Worm (Caenorhabditis elegans) whole organism, L4 larva: ENCODE data around the gene daam-1.

ENCODE experiments used
- F10B5.3 ChIP-seq: sonication (generic microtip); optimal IDR thresholded peaks from 2 replicates; lab custom pipeline; 2016; ENCODE audit warnings: mild to moderate bottlenecking, missing genetic modification characterization, missing compliant biosample characterization
- F49E8.2 ChIP-seq: sonication (generic microtip); optimal IDR thresholded peaks from 2 replicates; lab custom pipeline; 2016; ENCODE audit warnings: missing compliant biosample characterization, mild to moderate bottlenecking, missing genetic modification characterization, borderline replicate concordance
- T26A8.4 ChIP-seq: fragments of 200-800 bp; sonication (Bioruptor generic); IDR thresholded peaks from 2 replicates; pipeline ENCODE4 v1.3.6; 2022; ENCODE audit warnings: missing genetic modification characterization, missing compliant biosample characterization
- ZK337.2 ChIP-seq: fragments of 200-800 bp; sonication (Bioruptor generic); IDR thresholded peaks from 2 replicates; pipeline ENCODE4 v1.3.6; 2022; ENCODE audit warnings: missing genetic modification reagents, missing genetic modification characterization, missing compliant biosample characterization
- aly-2 ChIP-seq: sonication (generic microtip); optimal IDR thresholded peaks from 2 replicates; lab custom pipeline; 2018; ENCODE audit warnings: missing biosample characterization, missing genetic modification characterization
- ceh-20 ChIP-seq: fragments of 200-800 bp; sonication (Bioruptor generic); IDR thresholded peaks from 2 replicates; pipeline ENCODE4 v1.3.6; 2022; ENCODE audit warnings: missing genetic modification reagents, missing genetic modification characterization, missing compliant biosample characterization
- ceh-62 ChIP-seq: sonication (generic microtip); optimal IDR thresholded peaks from 2 replicates; lab custom pipeline; 2017; ENCODE audit warnings: missing biosample characterization, missing genetic modification characterization
- cey-2 ChIP-seq: sonication (generic microtip); optimal IDR thresholded peaks from 3 replicates; lab custom pipeline; 2017; ENCODE audit warnings: missing genetic modification characterization, mild to moderate bottlenecking, missing compliant biosample characterization, antibody characterized with exemption, borderline replicate concordance; ENCODE audit not compliant: insufficient read depth
- daf-19 ChIP-seq: fragments of 200-800 bp; sonication (Bioruptor generic); conservative IDR thresholded peaks from 2 replicates; pipeline ENCODE4 v1.3.6; 2022; ENCODE audit warnings: missing genetic modification characterization, missing compliant biosample characterization
- daf-8 ChIP-seq: fragments of 200-800 bp; sonication (Bioruptor generic); IDR thresholded peaks from 2 replicates; pipeline ENCODE4 v1.3.6; 2022; ENCODE audit warnings: missing genetic modification characterization, missing compliant biosample characterization
- dpl-1 ChIP-seq: fragments of 150-350 bp; optimal IDR thresholded peaks from 2 replicates; lab custom pipeline; 2014; ENCODE audit warnings: missing biosample characterization, missing genetic modification reagents, missing genetic modification characterization
- dve-1 ChIP-seq: sonication (generic microtip); optimal IDR thresholded peaks from 2 replicates; lab custom pipeline; 2017; ENCODE audit warnings: antibody characterized with exemption, mild to moderate bottlenecking, missing genetic modification characterization, missing compliant biosample characterization; ENCODE audit not compliant: insufficient read depth
- egl-27 ChIP-seq: sonication (generic microtip); optimal IDR thresholded peaks from 3 replicates; lab custom pipeline; 2017; ENCODE audit warnings: missing biosample characterization, missing genetic modification reagents, missing genetic modification characterization
- fos-1 ChIP-seq: fragments of 150-350 bp; optimal IDR thresholded peaks from 2 replicates; lab custom pipeline; 2014; ENCODE audit warnings: missing biosample characterization, missing genetic modification characterization
- hif-1 ChIP-seq, 2 experiments: sonication (generic microtip); optimal IDR thresholded peaks; 2 replicates each; lab custom pipeline; 2016 to 2017; ENCODE audit warnings: missing compliant biosample characterization in 2 of 2, missing genetic modification characterization in 2 of 2, missing genetic modification reagents in 2 of 2, missing genotype in 2 of 2, mild to moderate bottlenecking in 1 of 2
- hlh-11 ChIP-seq: fragments of 200-800 bp; sonication (Bioruptor generic); optimal IDR thresholded peaks from 2 replicates; lab custom pipeline; 2018; ENCODE audit warnings: mild to moderate bottlenecking, missing genetic modification characterization, missing compliant biosample characterization
- hmg-1.1 ChIP-seq: fragments of 200-800 bp; sonication (Bioruptor generic); IDR thresholded peaks from 2 replicates; pipeline ENCODE4 v1.3.6; 2022; ENCODE audit warnings: missing genetic modification reagents, missing genetic modification characterization, missing compliant biosample characterization
- lin-38 ChIP-seq: fragments of 200-800 bp; sonication (Bioruptor generic); IDR thresholded peaks from 2 replicates; pipeline ENCODE4 v1.3.6; 2022; ENCODE audit warnings: missing genetic modification reagents, missing genetic modification characterization, missing compliant biosample characterization
- lin-39 ChIP-seq: fragments of 150-350 bp; optimal IDR thresholded peaks from 2 replicates; lab custom pipeline; 2014; ENCODE audit warnings: missing biosample characterization, missing genetic modification reagents, missing genetic modification characterization
- lsy-2 ChIP-seq, 2 experiments: fragments of 150-350 bp in 1 of 2; sonication (generic microtip) in 1 of 2; optimal IDR thresholded peaks; 2 replicates each; lab custom pipeline; 2014 to 2017; ENCODE audit warnings: missing biosample characterization in 2 of 2, missing genetic modification characterization in 2 of 2
- madf-5 ChIP-seq, 2 experiments: fragments of 200-800 bp; sonication (Bioruptor generic); IDR thresholded peaks; 2 replicates each; pipeline ENCODE4 v1.3.6; 2022; ENCODE audit warnings: missing compliant biosample characterization in 2 of 2, missing genetic modification characterization in 2 of 2
- madf-9 ChIP-seq: fragments of 200-800 bp; sonication (Bioruptor generic); conservative IDR thresholded peaks from 2 replicates; pipeline ENCODE4 v1.3.6; 2022; ENCODE audit warnings: missing genetic modification reagents, missing genetic modification characterization, missing compliant biosample characterization
- mdl-1 ChIP-seq, 2 experiments: fragments of 150-350 bp in 1 of 2; sonication (generic microtip) in 1 of 2; optimal IDR thresholded peaks; 2 replicates each; lab custom pipeline; 2014 to 2017; ENCODE audit warnings: missing biosample characterization in 2 of 2, missing genetic modification characterization in 2 of 2
- mep-1 ChIP-seq: fragments of 150-350 bp; sonication (generic microtip); optimal IDR thresholded peaks from 3 replicates; lab custom pipeline; 2014; ENCODE audit warnings: missing biosample characterization, missing genetic modification characterization
- mes-2 ChIP-seq: sonication (generic microtip); optimal IDR thresholded peaks from 2 replicates; lab custom pipeline; 2016; ENCODE audit warnings: missing genotype, mild to moderate bottlenecking, missing genetic modification characterization, missing compliant biosample characterization; ENCODE audit not compliant: poor library complexity, severe bottlenecking
- mxl-2 ChIP-seq: fragments of 200-800 bp; sonication (Bioruptor generic); conservative IDR thresholded peaks from 2 replicates; pipeline ENCODE4 v1.3.6; 2022; ENCODE audit warnings: missing genetic modification reagents, missing genetic modification characterization, missing compliant biosample characterization
- nhr-10 ChIP-seq: fragments of 150-350 bp; optimal IDR thresholded peaks from 2 replicates; lab custom pipeline; 2014; ENCODE audit warnings: missing biosample characterization, missing genetic modification characterization
- nhr-111 ChIP-seq: fragments of 200-800 bp; sonication (Bioruptor generic); optimal IDR thresholded peaks from 2 replicates; lab custom pipeline; 2018; ENCODE audit warnings: mild to moderate bottlenecking, missing genetic modification characterization, missing compliant biosample characterization
- nhr-42 ChIP-seq: fragments of 200-800 bp; sonication (Bioruptor generic); IDR thresholded peaks from 2 replicates; pipeline ENCODE4 v1.3.6; 2022; ENCODE audit warnings: missing genetic modification characterization, missing compliant biosample characterization
- nhr-77 ChIP-seq: fragments of 150-350 bp; optimal IDR thresholded peaks from 2 replicates; lab custom pipeline; 2014; ENCODE audit warnings: missing biosample characterization, missing genetic modification characterization
- pha-4 ChIP-seq, 2 experiments: fragments of 150-350 bp in 1 of 2; fragments of 200-800 bp in 1 of 2; sonication (Bioruptor generic) in 1 of 2; IDR thresholded peaks in 1 of 2; optimal IDR thresholded peaks in 1 of 2; 2 replicates each; pipeline versions ENCODE4 v1.3.6 to Lab custom; 2014 to 2022; ENCODE audit warnings: missing genetic modification characterization in 2 of 2, missing genetic modification reagents in 2 of 2, missing biosample characterization in 1 of 2, missing compliant biosample characterization in 1 of 2
- php-3 ChIP-seq: fragments of 200-800 bp; sonication (Bioruptor generic); IDR thresholded peaks from 2 replicates; pipeline ENCODE4 v1.3.6; 2022; ENCODE audit warnings: missing genetic modification reagents, missing genetic modification characterization, missing compliant biosample characterization
- saeg-2 ChIP-seq: fragments of 200-800 bp; sonication (Bioruptor generic); IDR thresholded peaks from 2 replicates; pipeline ENCODE4 v1.3.6; 2022; ENCODE audit warnings: missing genetic modification reagents, missing genetic modification characterization, missing compliant biosample characterization
- set-16 ChIP-seq: fragments of 200-800 bp; sonication (Bioruptor generic); IDR thresholded peaks from 2 replicates; pipeline ENCODE4 v1.3.6; 2022; ENCODE audit warnings: missing genetic modification reagents, missing genetic modification characterization, missing compliant biosample characterization
- skn-1 ChIP-seq: fragments of 150-350 bp; optimal IDR thresholded peaks from 2 replicates; lab custom pipeline; 2014; ENCODE audit warnings: missing biosample characterization, missing genetic modification characterization
- snpc-4 ChIP-seq: fragments of 150-350 bp; optimal IDR thresholded peaks from 2 replicates; lab custom pipeline; 2014; ENCODE audit warnings: missing biosample characterization, missing genetic modification characterization
- spr-1 ChIP-seq: sonication (generic microtip); optimal IDR thresholded peaks from 2 replicates; lab custom pipeline; 2016; ENCODE audit warnings: mild to moderate bottlenecking, missing genetic modification characterization, missing compliant biosample characterization
- tra-1 ChIP-seq: fragments of 200-800 bp; sonication (Bioruptor generic); IDR thresholded peaks from 2 replicates; pipeline ENCODE4 v1.3.6; 2022; ENCODE audit warnings: missing genetic modification reagents, missing genetic modification characterization, missing compliant biosample characterization
- vab-7 ChIP-seq: fragments of 200-800 bp; sonication (Bioruptor generic); IDR thresholded peaks from 2 replicates; pipeline ENCODE4 v1.3.6; 2022; ENCODE audit warnings: missing genetic modification reagents, missing genetic modification characterization, missing compliant biosample characterization
- zfp-2 ChIP-seq: sonication (generic microtip); optimal IDR thresholded peaks from 2 replicates; lab custom pipeline; 2016; ENCODE audit warnings: mild to moderate bottlenecking, missing genetic modification characterization, missing compliant biosample characterization
- zfp-3 ChIP-seq: fragments of 200-800 bp; sonication (Bioruptor generic); conservative IDR thresholded peaks from 2 replicates; pipeline ENCODE4 v1.3.6; 2022; ENCODE audit warnings: missing genetic modification reagents, missing genetic modification characterization, missing compliant biosample characterization
- zip-2 ChIP-seq: fragments of 150-350 bp; optimal IDR thresholded peaks from 2 replicates; lab custom pipeline; 2014; ENCODE audit warnings: missing biosample characterization, missing genetic modification characterization
- ztf-7 ChIP-seq: fragments of 150-350 bp; optimal IDR thresholded peaks from 2 replicates; lab custom pipeline; 2014; ENCODE audit warnings: missing biosample characterization, missing genetic modification characterization

Gene daam-1

DNA sequence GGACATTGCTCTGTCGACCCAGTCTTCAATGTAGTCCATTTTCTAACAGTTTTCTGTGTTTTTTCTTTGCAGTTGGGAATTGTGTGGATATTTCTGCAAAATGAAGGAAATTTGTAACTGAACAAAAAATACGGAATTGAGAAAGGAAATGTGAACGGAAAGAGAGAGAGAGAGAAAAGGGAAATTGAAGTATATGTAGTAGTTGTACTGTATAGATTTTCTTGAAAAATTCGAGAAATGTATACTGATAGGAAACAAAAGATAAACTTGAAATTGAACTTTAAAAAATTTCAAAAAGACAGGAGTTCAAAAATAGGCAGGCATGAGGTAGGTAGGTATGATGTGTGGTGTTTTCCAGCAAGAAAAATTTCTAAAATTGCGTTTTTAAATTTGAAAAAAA, at the start of gene daam-1:
Gene daam-1 (minus strand): TSS at position 101 of the 400 bp plus-strand sequence.
- TF ChIP-seq nhr-42, result no peak
- no peak for TF ChIP-seq ZK337.2 (GFP tag; lab: Robert Waterston, UW)
- no peak for TF ChIP-seq madf-9 (GFP tag; lab: Robert Waterston, UW)
- TF ChIP-seq php-3 (GFP tag; lab: Robert Waterston, UW), result no peak
- TF ChIP-seq nhr-77 (tag; lab: Kevin White, UChicago), result no peak
- no peak for TF ChIP-seq cey-2
- no peak for TF ChIP-seq zfp-3 (GFP tag; lab: Robert Waterston, UW)
- no peak for TF ChIP-seq F10B5.3
- no peak for TF ChIP-seq T26A8.4 (GFP tag; lab: Robert Waterston, UW)
- no peak for TF ChIP-seq lin-39
- TF ChIP-seq zfp-2, result no peak
- TF ChIP-seq nhr-111 (GFP tag; lab: Kevin White, UChicago), result no peak
- no peak for TF ChIP-seq mep-1 (tag; lab: Kevin White, UChicago)
- TF ChIP-seq ceh-62 (tag; lab: Kevin White, UChicago), result no peak
- no peak for TF ChIP-seq ztf-7 (tag; lab: Kevin White, UChicago)
- TF ChIP-seq hmg-1.1, result no peak
- no peak for TF ChIP-seq snpc-4 (tag; lab: Kevin White, UChicago)

DNA sequence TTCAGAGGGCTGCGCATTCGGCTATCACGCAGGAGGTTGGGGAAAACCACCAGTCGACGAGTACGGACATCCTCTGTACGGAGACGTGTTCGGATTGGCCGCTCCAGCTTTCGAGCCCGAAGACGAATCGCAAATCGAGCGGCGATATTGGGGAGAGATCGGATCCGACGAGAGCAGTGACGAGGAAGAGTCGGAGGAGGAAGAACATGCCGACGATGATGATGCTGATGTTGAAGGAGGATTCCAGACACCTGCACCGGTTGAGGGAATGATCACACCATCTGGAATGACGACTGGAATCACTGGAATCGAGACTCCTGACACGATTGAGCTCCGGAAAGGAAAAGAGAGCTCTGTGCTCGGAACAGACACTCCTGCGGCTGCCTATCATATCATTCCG, 46.6 kb upstream of the daam-1 start:
- no peak for TF ChIP-seq hif-1 (tag; optimal IDR thresholded peaks at IDR 0.05; lab: Kevin White, UChicago)
- TF ChIP-seq nhr-42, result 0 out of 2 replicates have a peak, but pooled peaks have one; percentile 26
- peak; percentile 65 for TF ChIP-seq set-16 (GFP tag; lab: Robert Waterston, UW)
- no peak for TF ChIP-seq mdl-1 (tag; optimal IDR thresholded peaks at IDR 0.05; lab: Kevin White, UChicago)

DNA sequence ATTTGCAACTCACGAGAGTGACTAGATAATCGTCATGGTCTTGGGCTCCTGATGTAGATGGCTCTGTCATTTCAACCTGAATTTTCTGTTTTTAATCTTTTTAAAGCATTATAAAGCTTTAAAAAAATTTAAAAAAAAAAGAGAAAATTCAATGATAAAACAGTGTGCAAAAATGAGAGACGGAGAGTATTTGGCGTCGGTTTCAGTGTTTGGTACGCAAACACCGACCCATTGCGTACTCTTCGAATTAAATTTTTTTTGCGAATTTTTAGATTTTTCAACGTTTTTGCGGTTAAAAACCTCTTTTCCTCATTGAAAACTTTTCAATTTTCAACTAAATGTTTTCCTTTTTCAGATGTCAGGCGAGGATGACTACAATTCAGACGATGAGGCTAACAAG, 44.2 kb upstream of the daam-1 start, which contains the start of the genes W03F9.2 and sftb-2:
Gene W03F9.2 (minus strand): TSS at position 153 of the 400 bp plus-strand sequence.
Gene sftb-2 (plus strand): TSS at position 356 of the 400 bp plus-strand sequence.
- TF ChIP-seq F10B5.3 (no peak), ceh-62 (tag; lab: Kevin White, UChicago) (no peak), lsy-2 (tag; optimal IDR thresholded peaks at IDR 0.05; lab: Kevin White, UChicago) (peak in 1 of 2 experiments; percentile 59), pha-4 (GFP tag; IDR thresholded peaks at IDR 0.05; lab: Robert Waterston, UW) (no peak), pha-4 (tag; optimal IDR thresholded peaks at IDR 0.05; lab: Kevin White, UChicago) (no peak), mes-2 (tag; lab: Kevin White, UChicago) (peak; percentile 54), lin-38 (GFP tag; lab: Robert Waterston, UW) (peak; percentile 35; the same call in 1 of the 2 replicates), dpl-1 (GFP tag; lab: Kevin White, UChicago) (peak; percentile 39), madf-5 (GFP tag; IDR thresholded peaks at IDR 0.05; lab: Robert Waterston, UW) (no peak), vab-7 (no peak), set-16 (GFP tag; lab: Robert Waterston, UW) (no peak), dve-1 (tag; lab: Kevin White, UChicago) (peak; percentile 59), mep-1 (tag; lab: Kevin White, UChicago) (peak; percentile 15)

DNA sequence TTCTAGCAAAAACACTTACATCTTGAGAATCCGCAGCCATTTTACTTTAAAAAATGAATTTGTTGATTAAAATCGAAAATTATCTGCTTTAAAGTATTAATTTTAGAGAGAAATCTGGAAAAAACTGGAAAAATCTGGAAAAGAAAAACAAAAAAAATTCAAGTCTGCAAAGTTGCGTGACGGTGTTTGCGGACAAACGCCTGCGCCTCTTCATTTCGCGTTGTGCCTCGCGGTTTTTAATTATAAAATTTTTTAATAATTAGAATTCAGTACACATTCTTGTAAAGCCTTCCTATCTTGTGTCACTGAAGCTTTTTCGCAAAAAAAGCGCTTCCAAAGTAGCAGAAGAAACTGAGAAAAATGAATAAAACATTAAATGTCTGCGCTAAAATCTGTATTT, 43.0 kb upstream of the daam-1 start, which contains the start of gene W03F9.1:
Gene W03F9.1 (minus strand): TSS at position 109 of the 400 bp plus-strand sequence.
- TF ChIP-seq F49E8.2 (tag; lab: Kevin White, UChicago) (peak; percentile 58), ceh-20 (no peak), hif-1 (tag; optimal IDR thresholded peaks at IDR 0.05; lab: Kevin White, UChicago) (peak in 1 of 2 experiments; percentile 18), saeg-2 (GFP tag; lab: Robert Waterston, UW) (no peak), daf-19 (no peak), zip-2 (tag; lab: Kevin White, UChicago) (peak; percentile 30), spr-1 (tag; lab: Kevin White, UChicago) (peak; percentile 35), skn-1 (tag; lab: Kevin White, UChicago) (no peak), hmg-1.1 (peak; percentile 65), daf-8 (GFP tag; lab: Robert Waterston, UW) (no peak), nhr-10 (no peak), ZK337.2 (GFP tag; lab: Robert Waterston, UW) (no peak), tra-1 (GFP tag; lab: Robert Waterston, UW) (no peak), lsy-2 (tag; optimal IDR thresholded peaks at IDR 0.05; lab: Kevin White, UChicago) (peak in 1 of 2 experiments; percentile 71), aly-2 (tag; lab: Kevin White, UChicago) (no peak), lin-38 (GFP tag; lab: Robert Waterston, UW) (peak; percentile 68), F10B5.3 (peak; percentile 45), T26A8.4 (GFP tag; lab: Robert Waterston, UW) (peak; percentile 58), fos-1 (tag; lab: Kevin White, UChicago) (no peak), ztf-7 (tag; lab: Kevin White, UChicago) (peak; percentile 26), egl-27 (tag; lab: Kevin White, UChicago) (no peak), hlh-11 (peak; percentile 47), mxl-2 (no peak), madf-9 (GFP tag; lab: Robert Waterston, UW) (no peak)
